Worm (Caenorhabditis elegans) whole organism, early embryonic: ENCODE data around the gene elpc-2.

ENCODE experiments used
- B0310.2 ChIP-seq: sonication (generic microtip); optimal IDR thresholded peaks from 2 replicates; lab custom pipeline; 2016; ENCODE audit warnings: mild to moderate bottlenecking, missing genetic modification characterization, missing compliant biosample characterization
- F13C5.2 ChIP-seq: sonication (generic microtip); optimal IDR thresholded peaks from 2 replicates; lab custom pipeline; 2017; ENCODE audit warnings: mild to moderate bottlenecking, missing genetic modification characterization, inconsistent platforms, missing compliant biosample characterization
- aly-1 ChIP-seq: sonication (generic microtip); optimal IDR thresholded peaks from 2 replicates; lab custom pipeline; 2016; ENCODE audit warnings: missing genetic modification characterization, missing compliant biosample characterization
- ama-1 ChIP-seq: fragments of 150-350 bp; optimal IDR thresholded peaks from 2 replicates; lab custom pipeline; 2014
- ceh-13 ChIP-seq: fragments of 200-800 bp; sonication (Bioruptor generic); optimal IDR thresholded peaks from 2 replicates; lab custom pipeline; 2018; ENCODE audit warnings: mild to moderate bottlenecking, missing genetic modification characterization, missing compliant biosample characterization
- ceh-36 ChIP-seq: sonication (generic microtip); optimal IDR thresholded peaks from 2 replicates; lab custom pipeline; 2016; ENCODE audit warnings: missing genetic modification characterization, inconsistent platforms, missing compliant biosample characterization
- ets-7 ChIP-seq: sonication (generic microtip); optimal IDR thresholded peaks from 2 replicates; lab custom pipeline; 2016; ENCODE audit warnings: missing genotype, missing genetic modification characterization, missing compliant biosample characterization
- flt-1 ChIP-seq: fragments of 200-800 bp; sonication (Bioruptor generic); IDR thresholded peaks from 2 replicates; pipeline ENCODE4 v1.3.6; 2022; ENCODE audit warnings: missing genetic modification characterization, missing compliant biosample characterization
- hmbx-1 ChIP-seq: sonication (generic microtip); optimal IDR thresholded peaks from 2 replicates; lab custom pipeline; 2016; ENCODE audit warnings: mild to moderate bottlenecking, missing genetic modification characterization, missing compliant biosample characterization
- hmg-4 ChIP-seq: fragments of 200-800 bp; sonication (Bioruptor generic); optimal IDR thresholded peaks from 2 replicates; lab custom pipeline; 2018; ENCODE audit warnings: mild to moderate bottlenecking, missing genetic modification characterization, missing compliant biosample characterization
- hnd-1 ChIP-seq: sonication (generic microtip); optimal IDR thresholded peaks from 2 replicates; lab custom pipeline; 2016; ENCODE audit warnings: missing genetic modification characterization, missing compliant biosample characterization
- pes-1 ChIP-seq: fragments of 200-800 bp; sonication (Bioruptor generic); IDR thresholded peaks from 2 replicates; pipeline ENCODE4 v1.3.6; 2022; ENCODE audit warnings: missing genetic modification reagents, missing genetic modification characterization, missing compliant biosample characterization
- scrt-1 ChIP-seq: fragments of 200-800 bp; sonication (Bioruptor generic); IDR thresholded peaks from 2 replicates; pipeline ENCODE4 v1.3.6; 2022; ENCODE audit warnings: missing genetic modification characterization, missing compliant biosample characterization
- sea-1 ChIP-seq: fragments of 200-800 bp; sonication (Bioruptor generic); conservative IDR thresholded peaks from 2 replicates; pipeline ENCODE4 v1.3.6; 2022; ENCODE audit warnings: missing genetic modification characterization, missing compliant biosample characterization
- tbx-11 ChIP-seq: fragments of 200-800 bp; sonication (Bioruptor generic); IDR thresholded peaks from 2 replicates; pipeline ENCODE4 v1.3.6; 2022; ENCODE audit warnings: missing genetic modification characterization, missing compliant biosample characterization
- tbx-37 ChIP-seq: fragments of 200-800 bp; sonication (Bioruptor generic); conservative IDR thresholded peaks from 2 replicates; pipeline ENCODE4 v1.3.6; 2022; ENCODE audit warnings: missing genetic modification reagents, missing genetic modification characterization, missing compliant biosample characterization
- tra-4 ChIP-seq: sonication (generic microtip); optimal IDR thresholded peaks from 2 replicates; lab custom pipeline; 2017; ENCODE audit warnings: missing genetic modification characterization, missing compliant biosample characterization

Gene elpc-2

ce11 chrIII:12651946-12652345 lies 21.5 kb upstream of the elpc-2 start:
- no peak for TF ChIP-seq ama-1 (lab: Kevin White, UChicago)
- no peak for TF ChIP-seq hmbx-1 (tag; lab: Kevin White, UChicago)
- TF ChIP-seq tra-4 (tag; lab: Kevin White, UChicago), result no peak
- no peak for TF ChIP-seq ceh-36 (tag; lab: Kevin White, UChicago)
- no peak for TF ChIP-seq hmg-4
- no peak for TF ChIP-seq aly-1 (tag; lab: Kevin White, UChicago)
- no peak for TF ChIP-seq tbx-11
- no peak for TF ChIP-seq scrt-1 (GFP tag; lab: Robert Waterston, UW)
- TF ChIP-seq hnd-1 (tag; lab: Kevin White, UChicago), result no peak
- no peak for TF ChIP-seq flt-1 (GFP tag; lab: Robert Waterston, UW)
- no peak for TF ChIP-seq sea-1 (GFP tag; lab: Robert Waterston, UW)
- TF ChIP-seq B0310.2 (tag; lab: Kevin White, UChicago), result no peak
- TF ChIP-seq ets-7 (tag; lab: Kevin White, UChicago), result no peak
- TF ChIP-seq F13C5.2 (tag; lab: Kevin White, UChicago), result no peak
- TF ChIP-seq tbx-37 (GFP tag; lab: Robert Waterston, UW), result no peak
- TF ChIP-seq pes-1, result no peak

- TF ChIP-seq scrt-1 (GFP tag; lab: Robert Waterston, UW) (no peak), ama-1 (lab: Kevin White, UChicago) (no peak), sea-1 (GFP tag; lab: Robert Waterston, UW) (no peak), F13C5.2 (tag; lab: Kevin White, UChicago) (no peak), B0310.2 (tag; lab: Kevin White, UChicago) (no peak)
These were observed 20.9 kb upstream of the elpc-2 start for ce11 chrIII:12652609-12653008.

- TF ChIP-seq hmg-4 (no peak), F13C5.2 (tag; lab: Kevin White, UChicago) (no peak), flt-1 (GFP tag; lab: Robert Waterston, UW) (no peak), ets-7 (tag; lab: Kevin White, UChicago) (no peak), ceh-36 (tag; lab: Kevin White, UChicago) (no peak), ama-1 (lab: Kevin White, UChicago) (no peak), hnd-1 (tag; lab: Kevin White, UChicago) (no peak), ceh-13 (GFP tag; lab: Kevin White, UChicago) (no peak), scrt-1 (GFP tag; lab: Robert Waterston, UW) (no peak), aly-1 (tag; lab: Kevin White, UChicago) (no peak), pes-1 (no peak), tra-4 (tag; lab: Kevin White, UChicago) (no peak), tbx-11 (no peak), tbx-37 (GFP tag; lab: Robert Waterston, UW) (no peak), hmbx-1 (tag; lab: Kevin White, UChicago) (no peak), B0310.2 (tag; lab: Kevin White, UChicago) (no peak)
These were observed 14.8 kb upstream of the elpc-2 start for ce11 chrIII:12658649-12659048.

ce11 chrIII:12662186-12662585 lies 11.3 kb upstream of the elpc-2 start, which contains the start of gene tpst-1:
Gene tpst-1, minus strand, starts transcription at chrIII:12662286.
- TF ChIP-seq scrt-1 (GFP tag; lab: Robert Waterston, UW) (no peak), F13C5.2 (tag; lab: Kevin White, UChicago) (no peak), pes-1 (no peak), hnd-1 (tag; lab: Kevin White, UChicago) (no peak), aly-1 (tag; lab: Kevin White, UChicago) (no peak), flt-1 (GFP tag; lab: Robert Waterston, UW) (no peak), ceh-36 (tag; lab: Kevin White, UChicago) (no peak), sea-1 (GFP tag; lab: Robert Waterston, UW) (no peak), hmg-4 (no peak), B0310.2 (tag; lab: Kevin White, UChicago) (no peak), tbx-37 (GFP tag; lab: Robert Waterston, UW) (no peak), hmbx-1 (tag; lab: Kevin White, UChicago) (no peak)

- no peak for TF ChIP-seq pes-1
- TF ChIP-seq sea-1 (GFP tag; lab: Robert Waterston, UW), result no peak
- TF ChIP-seq hnd-1 (tag; lab: Kevin White, UChicago), result no peak
- TF ChIP-seq ama-1 (lab: Kevin White, UChicago), result no peak
- TF ChIP-seq hmbx-1 (tag; lab: Kevin White, UChicago), result no peak
- no peak for TF ChIP-seq tra-4 (tag; lab: Kevin White, UChicago)
- no peak for TF ChIP-seq aly-1 (tag; lab: Kevin White, UChicago)
- no peak for TF ChIP-seq scrt-1 (GFP tag; lab: Robert Waterston, UW)
- no peak for TF ChIP-seq B0310.2 (tag; lab: Kevin White, UChicago)
These were observed 4.7 kb upstream of the elpc-2 start for ce11 chrIII:12668821-12669220.

- no peak for TF ChIP-seq aly-1 (tag; lab: Kevin White, UChicago)
These were observed 6.8 kb downstream of the elpc-2 start for ce11 chrIII:12680266-12680665.

ce11 chrIII:12685372-12686298 lies 12.2 kb downstream of the elpc-2 start:
- peak; percentile 88 for TF ChIP-seq ama-1 (lab: Kevin White, UChicago)
- peak; percentile 40 for TF ChIP-seq aly-1 (tag; lab: Kevin White, UChicago)
- no peak for TF ChIP-seq hnd-1 (tag; lab: Kevin White, UChicago)
- TF ChIP-seq scrt-1 (GFP tag; lab: Robert Waterston, UW), result no peak
- TF ChIP-seq hmg-4, result peak; percentile 41
- TF ChIP-seq tra-4 (tag; lab: Kevin White, UChicago), result no peak
